ENCODE assay signal across 2 fruit fly cellular contexts in the genomic region with DNA sequence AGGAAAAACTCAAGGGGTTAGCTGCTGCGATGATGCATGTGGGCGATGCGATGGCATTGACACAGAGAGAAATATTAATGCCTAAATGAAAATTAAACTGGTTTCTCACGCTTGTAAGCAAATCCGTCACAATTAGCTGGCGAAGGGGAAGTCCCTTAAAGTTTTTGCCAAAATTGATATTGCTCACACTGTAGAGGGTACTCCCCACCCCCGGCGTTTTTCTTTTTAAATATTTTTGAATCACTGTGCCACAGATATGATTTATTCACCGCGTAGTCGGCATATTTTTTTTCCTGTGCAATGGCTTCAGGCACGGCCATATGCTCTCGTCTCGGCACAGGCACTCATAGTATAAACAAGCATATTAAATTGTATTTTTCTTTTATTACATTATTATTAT.
TF ChIP-seq lines count a peak whose summit lies in the region.

No protein-coding gene starts in this region.

TF ChIP-seq in whole organism, embryonic, 481 proteins besides CTCF, POLR2A, EP300 and RAD21 (continued from another document and continues in another):
- TF ChIP-seq pan (optimal IDR thresholded peaks at IDR 0.05; lab: Kevin White, UChicago) (no peak), pan (GFP tag; optimal IDR thresholded peaks at IDR 0.05 in 1 of 2, IDR thresholded peaks at IDR 0.05 in 1 of 2) (peak in 1 of 2 experiments; percentile 32), CG1832 (GFP tag; optimal IDR thresholded peaks at IDR 0.05; lab: Kevin White, UChicago) (no peak), CG17361 (GFP tag; IDR thresholded peaks at IDR 0.05; lab: Robert Waterston, UW) (no peak), exex (tag; optimal IDR thresholded peaks at IDR 0.05; lab: Kevin White, UChicago) (no peak), CG2129 (GFP tag; IDR thresholded peaks at IDR 0.05; lab: Robert Waterston, UW; ENCODE audit: partially characterized antibody) (no peak), CG4820 (GFP tag; optimal IDR thresholded peaks at IDR 0.05; lab: Kevin White, UChicago) (no peak), Atf3 (GFP tag; optimal IDR thresholded peaks at IDR 0.05; lab: Kevin White, UChicago) (no peak), gce (GFP tag; IDR thresholded peaks at IDR 0.05; lab: Robert Waterston, UW) (no peak), CG13624 (GFP tag; optimal IDR thresholded peaks at IDR 0.05; lab: Kevin White, UChicago) (no peak), Med (GFP tag; lab: Kevin White, UChicago) (no peak), CG31365 (tag; optimal IDR thresholded peaks at IDR 0.05; lab: Kevin White, UChicago) (no peak), emc (GFP tag; optimal IDR thresholded peaks at IDR 0.05; lab: Kevin White, UChicago) (no peak), CG3407 (GFP tag; optimal IDR thresholded peaks at IDR 0.05; lab: Kevin White, UChicago) (no peak), CG3995 (GFP tag; optimal IDR thresholded peaks at IDR 0.05; lab: Kevin White, UChicago) (no peak), Six4 (GFP tag; optimal IDR thresholded peaks at IDR 0.05; lab: Kevin White, UChicago) (no peak), CG6272 (GFP tag; IDR thresholded peaks at IDR 0.05; lab: Robert Waterston, UW) (no peak), CG17612 (GFP tag; IDR thresholded peaks at IDR 0.05; lab: Robert Waterston, UW) (no peak), CG15514 (GFP tag; optimal IDR thresholded peaks at IDR 0.05; lab: Kevin White, UChicago) (no peak), CG16813 (GFP tag; IDR thresholded peaks at IDR 0.05; lab: Robert Waterston, UW; ENCODE audit: partially characterized antibody) (no peak), knrl (GFP tag; IDR thresholded peaks at IDR 0.05; lab: Robert Waterston, UW; ENCODE audit: partially characterized antibody) (no peak), ttk (GFP tag; IDR thresholded peaks at IDR 0.05; lab: Robert Waterston, UW) (0 out of 2 replicates have a peak, but pooled peaks have one; percentile 33), fd96Cb (tag; optimal IDR thresholded peaks at IDR 0.05; lab: Kevin White, UChicago) (peak; percentile 20), sd (tag; optimal IDR thresholded peaks at IDR 0.05; lab: Kevin White, UChicago) (no peak), insv (GFP tag; optimal IDR thresholded peaks at IDR 0.05; lab: Kevin White, UChicago) (no peak), ewg (GFP tag; optimal IDR thresholded peaks at IDR 0.05; lab: Kevin White, UChicago) (no peak), ems (GFP tag; optimal IDR thresholded peaks at IDR 0.05; lab: Kevin White, UChicago) (no peak), CG13894 (tag; optimal IDR thresholded peaks at IDR 0.05; lab: Kevin White, UChicago) (no peak), grn (GFP tag; optimal IDR thresholded peaks at IDR 0.05; lab: Kevin White, UChicago) (no peak), caup (GFP tag; optimal IDR thresholded peaks at IDR 0.05; lab: Kevin White, UChicago; ENCODE audit: severe bottlenecking) (no peak), br (optimal IDR thresholded peaks at IDR 0.05; lab: Kevin White, UChicago) (no peak), pum (GFP tag; optimal IDR thresholded peaks at IDR 0.05; lab: Kevin White, UChicago) (no peak), sr (GFP tag; IDR thresholded peaks at IDR 0.05; lab: Robert Waterston, UW) (peak; percentile 38; the same call in 1 of the 3 replicates), CG10654 (GFP tag; optimal IDR thresholded peaks at IDR 0.05; lab: Kevin White, UChicago) (no peak), CG7928 (GFP tag; optimal IDR thresholded peaks at IDR 0.05; lab: Kevin White, UChicago) (no peak), CG5180 (GFP tag; optimal IDR thresholded peaks at IDR 0.05; lab: Kevin White, UChicago) (no peak), CG14441 (GFP tag; IDR thresholded peaks at IDR 0.05; lab: Robert Waterston, UW) (peak; percentile 54), Dfd (GFP tag; optimal IDR thresholded peaks at IDR 0.05; lab: Kevin White, UChicago) (no peak), CG32767 (GFP tag; IDR thresholded peaks at IDR 0.05; lab: Robert Waterston, UW) (no peak), BtbVII (GFP tag; optimal IDR thresholded peaks at IDR 0.05; lab: Kevin White, UChicago) (no peak), unpg (GFP tag; optimal IDR thresholded peaks at IDR 0.05; lab: Kevin White, UChicago) (no peak), CG10979 (tag; optimal IDR thresholded peaks at IDR 0.05; lab: Kevin White, UChicago) (no peak), schlank (tag; optimal IDR thresholded peaks at IDR 0.05; lab: Kevin White, UChicago) (no peak), Ptx1 (GFP tag; IDR thresholded peaks at IDR 0.05; lab: Robert Waterston, UW) (peak; percentile 62), pita (GFP tag; optimal IDR thresholded peaks at IDR 0.05; lab: Kevin White, UChicago) (no peak), CG9727 (GFP tag; optimal IDR thresholded peaks at IDR 0.05; lab: Kevin White, UChicago) (no peak), CG9215 (GFP tag; IDR thresholded peaks at IDR 0.05; lab: Robert Waterston, UW) (no peak), CG32772 (GFP tag; IDR thresholded peaks at IDR 0.05; lab: Robert Waterston, UW) (0 out of 2 replicates have a peak, but pooled peaks have one; percentile 24), CG6654 (GFP tag; optimal IDR thresholded peaks at IDR 0.05; lab: Kevin White, UChicago) (no peak), pb (GFP tag; optimal IDR thresholded peaks at IDR 0.05; lab: Kevin White, UChicago) (no peak), Sox102F (GFP tag; optimal IDR thresholded peaks at IDR 0.05; lab: Kevin White, UChicago) (peak; percentile 21), CG13287 (GFP tag; IDR thresholded peaks at IDR 0.05; lab: Robert Waterston, UW; ENCODE audit: partially characterized antibody) (no peak), vnd (GFP tag; IDR thresholded peaks at IDR 0.05; lab: Robert Waterston, UW; ENCODE audit: partially characterized antibody) (no peak), Ets65A (GFP tag; lab: Kevin White, UChicago) (peak; percentile 80), Sin3A (optimal IDR thresholded peaks at IDR 0.05; lab: Kevin White, UChicago) (no peak), tap (tag; optimal IDR thresholded peaks at IDR 0.05; lab: Kevin White, UChicago) (no peak), jumu (GFP tag; optimal IDR thresholded peaks at IDR 0.05; lab: Kevin White, UChicago) (no peak), CG18011 (GFP tag; optimal IDR thresholded peaks at IDR 0.05; lab: Kevin White, UChicago) (no peak), CG17802 (tag; optimal IDR thresholded peaks at IDR 0.05; lab: Kevin White, UChicago) (no peak), Antp (GFP tag; optimal IDR thresholded peaks at IDR 0.05; lab: Kevin White, UChicago) (no peak), lmd (GFP tag; IDR thresholded peaks at IDR 0.05; lab: Robert Waterston, UW) (peak; percentile 34; the same call in 1 of the 2 replicates), H2.0 (GFP tag; IDR thresholded peaks at IDR 0.05; lab: Robert Waterston, UW) (peak; percentile 11; the same call in 1 of the 2 replicates), cwo (GFP tag; optimal IDR thresholded peaks at IDR 0.05; lab: Kevin White, UChicago) (no peak), disco-r (GFP tag; optimal IDR thresholded peaks at IDR 0.05; lab: Kevin White, UChicago) (no peak), E2f1 (GFP tag; IDR thresholded peaks at IDR 0.05; lab: Robert Waterston, UW) (0 out of 2 replicates have a peak, but pooled peaks have one; percentile 13)

TF ChIP-seq in whole organism, prepupa, 60 proteins besides CTCF, POLR2A, EP300 and RAD21 (continued from another document):
- TF ChIP-seq net (GFP tag; optimal IDR thresholded peaks at IDR 0.05; lab: Kevin White, UChicago) (no peak), CG3919 (GFP tag; optimal IDR thresholded peaks at IDR 0.05; lab: Kevin White, UChicago) (peak; percentile 27), fd85E (GFP tag; optimal IDR thresholded peaks at IDR 0.05; lab: Kevin White, UChicago) (no peak), Ets96B (tag; optimal IDR thresholded peaks at IDR 0.05; lab: Kevin White, UChicago) (peak; percentile 19), CG15336 (GFP tag; IDR thresholded peaks at IDR 0.05; lab: Robert Waterston, UW) (no peak), Blimp-1 (GFP tag; optimal IDR thresholded peaks at IDR 0.05; lab: Kevin White, UChicago) (no peak), CG7368 (GFP tag; optimal IDR thresholded peaks at IDR 0.05; lab: Kevin White, UChicago) (peak; percentile 29), lz (GFP tag; optimal IDR thresholded peaks at IDR 0.05; lab: Kevin White, UChicago) (no peak), dsx (GFP tag; optimal IDR thresholded peaks at IDR 0.05; lab: Kevin White, UChicago; ENCODE audit: poor library complexity, severe bottlenecking) (no peak), CG9139 (GFP tag; optimal IDR thresholded peaks at IDR 0.05; lab: Kevin White, UChicago) (peak; percentile 16), Hr39 (GFP tag; optimal IDR thresholded peaks at IDR 0.05; lab: Kevin White, UChicago) (no peak), CG3032 (tag; optimal IDR thresholded peaks at IDR 0.05; lab: Kevin White, UChicago) (peak; percentile 61), salr (GFP tag; optimal IDR thresholded peaks at IDR 0.05; lab: Kevin White, UChicago) (no peak), CG11902 (GFP tag; optimal IDR thresholded peaks at IDR 0.05; lab: Kevin White, UChicago) (no peak), CG6792 (GFP tag; optimal IDR thresholded peaks at IDR 0.05; lab: Kevin White, UChicago) (no peak), CG1621 (tag; optimal IDR thresholded peaks at IDR 0.05; lab: Kevin White, UChicago) (no peak), spab (GFP tag; optimal IDR thresholded peaks at IDR 0.05; lab: Kevin White, UChicago) (peak; percentile 46), CG32006 (GFP tag; optimal IDR thresholded peaks at IDR 0.05; lab: Kevin White, UChicago) (peak; percentile 3), acj6 (GFP tag; optimal IDR thresholded peaks at IDR 0.05; lab: Kevin White, UChicago) (no peak), dac (GFP tag; optimal IDR thresholded peaks at IDR 0.05; lab: Kevin White, UChicago) (no peak), CG10669 (GFP tag; optimal IDR thresholded peaks at IDR 0.05; lab: Kevin White, UChicago) (peak; percentile 44), Eip93F (GFP tag; optimal IDR thresholded peaks at IDR 0.05; lab: Kevin White, UChicago) (no peak), Gug (GFP tag; IDR thresholded peaks at IDR 0.05; lab: Robert Waterston, UW) (no peak), CG16779 (tag; optimal IDR thresholded peaks at IDR 0.05; lab: Kevin White, UChicago) (no peak), Eip78C (GFP tag; lab: Kevin White, UChicago) (peak; percentile 78), CG8119 (GFP tag; IDR thresholded peaks at IDR 0.05; lab: Robert Waterston, UW) (no peak), Lpt (GFP tag; optimal IDR thresholded peaks at IDR 0.05; lab: Kevin White, UChicago) (no peak)
